Worm (Caenorhabditis elegans): ENCODE measurements around the gene ser-6.

Gene ser-6

ce11 chrIV:2993278-2993899 is 33.5 kb downstream of the ser-6 start (continued):
- TF ChIP-seq K11D2.4 (GFP tag; IDR thresholded peaks at IDR 0.05), result peak; percentile 9; the same call in 1 of the 2 replicates
- TF ChIP-seq B0261.1 (tag; optimal IDR thresholded peaks at IDR 0.05), result no peak
- no peak for TF ChIP-seq hlh-26 (GFP tag; conservative IDR thresholded peaks at IDR 0.05)
- TF ChIP-seq ceh-79 (tag; optimal IDR thresholded peaks at IDR 0.05), result no peak
- no peak for TF ChIP-seq C17E4.6 (GFP tag; IDR thresholded peaks at IDR 0.05)
- no peak for TF ChIP-seq nhr-27 (tag; optimal IDR thresholded peaks at IDR 0.05)
- TF ChIP-seq fkh-3 (tag; optimal IDR thresholded peaks at IDR 0.05), result no peak
- no peak for TF ChIP-seq Y95B8A.8 (GFP tag; IDR thresholded peaks at IDR 0.05)
- no peak for TF ChIP-seq snpc-3.4 (tag; optimal IDR thresholded peaks at IDR 0.05)
- peak; percentile 37 for TF ChIP-seq zim-3 (tag; optimal IDR thresholded peaks at IDR 0.05)
- TF ChIP-seq ztf-25 (GFP tag; IDR thresholded peaks at IDR 0.05), result no peak
- no peak for TF ChIP-seq lir-1 (GFP tag; conservative IDR thresholded peaks at IDR 0.05)
- peak; percentile 60 for TF ChIP-seq chd-7 (tag; optimal IDR thresholded peaks at IDR 0.05)
- peak; percentile 82 for TF ChIP-seq ztf-3 (GFP tag; optimal IDR thresholded peaks at IDR 0.05)

- TF ChIP-seq mcd-1 (GFP tag; IDR thresholded peaks at IDR 0.05) (peak; percentile 20; the same call in 1 of the 2 replicates), attf-3 (GFP tag; conservative IDR thresholded peaks at IDR 0.05) (no peak), nfya-2 (GFP tag; IDR thresholded peaks at IDR 0.05) (no peak), B0019.2 (GFP tag; conservative IDR thresholded peaks at IDR 0.05) (no peak), hrde-1 (tag; optimal IDR thresholded peaks at IDR 0.05; ENCODE audit: borderline replicate concordance) (no peak), K12H6.12 (tag; optimal IDR thresholded peaks at IDR 0.05) (peak; percentile 1), die-1 (tag; optimal IDR thresholded peaks at IDR 0.05) (no peak), madf-10 (tag; optimal IDR thresholded peaks at IDR 0.05) (no peak), Y53G8AR.9 (GFP tag; conservative IDR thresholded peaks at IDR 0.05) (no peak), zfh-2 (GFP tag; conservative IDR thresholded peaks at IDR 0.05) (0 out of 2 replicates have a peak, but pooled peaks have one; percentile 43)
Measured at ce11 chrIV:2994883-2995282, 35.0 kb downstream of the ser-6 start.

- TF ChIP-seq lin-35 (GFP tag; optimal IDR thresholded peaks at IDR 0.05), result no peak
- TF ChIP-seq ceh-40 (GFP tag; IDR thresholded peaks at IDR 0.05), result no peak
- TF ChIP-seq dpl-1 (GFP tag; optimal IDR thresholded peaks at IDR 0.05), result no peak
- TF ChIP-seq madf-8 (GFP tag; conservative IDR thresholded peaks at IDR 0.05), result no peak
Measured at ce11 chrIV:2995372-2995771, 35.5 kb downstream of the ser-6 start, which contains the start of gene Y54G2A.26. Y54G2A.26 (minus strand) TSS chrIV:2995472.

ce11 chrIV:2997302-2997701 is 37.4 kb downstream of the ser-6 start:
- TF ChIP-seq F39B2.1 (GFP tag; IDR thresholded peaks at IDR 0.05) (no peak), egrh-3 (GFP tag; IDR thresholded peaks at IDR 0.05) (peak; percentile 70; the same call in 1 of the 2 replicates), Y79H2A.3 (GFP tag; conservative IDR thresholded peaks at IDR 0.05) (no peak), ceh-58 (GFP tag; IDR thresholded peaks at IDR 0.05) (no peak), zfh-2 (GFP tag; conservative IDR thresholded peaks at IDR 0.05) (peak; percentile 90), bed-2 (GFP tag; IDR thresholded peaks at IDR 0.05) (no peak), cebp-1 (GFP tag; IDR thresholded peaks at IDR 0.05) (no peak), cebp-1 (tag; optimal IDR thresholded peaks at IDR 0.05) (peak; percentile 11), B0261.1 (tag; optimal IDR thresholded peaks at IDR 0.05) (no peak), hmg-20 (GFP tag; IDR thresholded peaks at IDR 0.05) (no peak)

Measured in whole organism, young adult.